Worm (Caenorhabditis elegans) whole organism, early embryonic: ENCODE measurements around the gene Y62H9A.13.

Source experiments
- B0310.2 ChIP-seq: sonication (generic microtip); optimal IDR thresholded peaks from 2 replicates; lab custom pipeline; 2016; ENCODE audit warnings: mild to moderate bottlenecking, missing genetic modification characterization, missing compliant biosample characterization
- ama-1 ChIP-seq: fragments of 150-350 bp; optimal IDR thresholded peaks from 2 replicates; lab custom pipeline; 2014
- ceh-13 ChIP-seq: fragments of 200-800 bp; sonication (Bioruptor generic); optimal IDR thresholded peaks from 2 replicates; lab custom pipeline; 2018; ENCODE audit warnings: mild to moderate bottlenecking, missing genetic modification characterization, missing compliant biosample characterization
- ets-7 ChIP-seq: sonication (generic microtip); optimal IDR thresholded peaks from 2 replicates; lab custom pipeline; 2016; ENCODE audit warnings: missing genotype, missing genetic modification characterization, missing compliant biosample characterization

- TF ChIP-seq ceh-13 (GFP tag; lab: Kevin White, UChicago) (no peak), B0310.2 (no peak), ama-1 (lab: Kevin White, UChicago) (no peak), ets-7 (no peak)
Observed at ce11 chrX:11963659-11964058, 46.9 kb downstream of the Y62H9A.13 start.
